Fruit fly (Drosophila melanogaster): ENCODE results near the gene CG33647.

DNA sequence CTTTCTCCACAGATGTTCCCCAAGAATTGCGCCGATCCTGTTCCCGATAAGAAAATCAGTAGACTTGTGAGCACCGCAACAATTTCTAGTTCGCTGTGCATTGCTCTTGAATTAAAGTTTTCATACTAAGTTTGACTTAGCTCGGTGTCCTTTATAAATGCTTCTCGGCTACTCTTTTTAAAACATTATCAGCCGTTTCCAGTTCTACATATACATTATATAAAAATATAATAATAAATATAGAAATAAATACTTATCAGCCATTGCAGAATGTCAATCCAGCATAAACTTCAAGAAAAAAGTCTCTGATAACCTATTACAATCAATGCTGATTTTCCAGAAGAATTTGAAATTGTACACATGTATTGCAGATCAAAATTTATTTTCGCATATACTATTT lies 34.4 kb downstream of the CG33647 start, which contains the start of gene CG14088:
- TF ChIP-seq Clk (GFP tag; optimal IDR thresholded peaks at IDR 0.05), result no peak
- TF ChIP-seq CG33017 (tag; optimal IDR thresholded peaks at IDR 0.05), result no peak
- no peak for TF ChIP-seq CG1620 (GFP tag; optimal IDR thresholded peaks at IDR 0.05)
- no peak for TF ChIP-seq kay (GFP tag; ENCODE audit: borderline replicate concordance)
- TF ChIP-seq CG11617 (GFP tag; optimal IDR thresholded peaks at IDR 0.05), result no peak
- TF ChIP-seq Hr96 (GFP tag; optimal IDR thresholded peaks at IDR 0.05), result no peak
- TF ChIP-seq CG14711 (tag; optimal IDR thresholded peaks at IDR 0.05), result no peak
- no peak for TF ChIP-seq tj (GFP tag; optimal IDR thresholded peaks at IDR 0.05)
- TF ChIP-seq CG7101 (tag; optimal IDR thresholded peaks at IDR 0.05), result no peak
- TF ChIP-seq pad (GFP tag; optimal IDR thresholded peaks at IDR 0.05), result no peak
- TF ChIP-seq Crg-1 (GFP tag; optimal IDR thresholded peaks at IDR 0.05), result no peak
- no peak for TF ChIP-seq cic (GFP tag; optimal IDR thresholded peaks at IDR 0.05)
- TF ChIP-seq CG5204 (GFP tag; optimal IDR thresholded peaks at IDR 0.05), result no peak

Measured in whole organism, adult.